Worm (Caenorhabditis elegans) whole organism, mixed stage, embryonic: ENCODE measurements around the gene F40G12.6.

Experiments used
- ces-1 ChIP-seq: fragments of 150-350 bp; optimal IDR thresholded peaks from 2 replicates; lab custom pipeline; 2014; ENCODE audit warnings: missing biosample characterization, missing genetic modification reagents, missing genetic modification characterization
- elt-1 ChIP-seq: sonication (generic microtip); optimal IDR thresholded peaks from 2 replicates; lab custom pipeline; 2017; ENCODE audit warnings: missing genetic modification characterization, mild to moderate bottlenecking, missing compliant biosample characterization, antibody characterized with exemption, moderate library complexity, borderline replicate concordance; ENCODE audit not compliant: insufficient read depth
- elt-3 ChIP-seq: fragments of 150-350 bp; optimal IDR thresholded peaks from 2 replicates; lab custom pipeline; 2014; ENCODE audit warnings: missing biosample characterization, missing genetic modification characterization
- flh-1 ChIP-seq: fragments of 200-800 bp; sonication (Bioruptor generic); optimal IDR thresholded peaks from 2 replicates; lab custom pipeline; 2018; ENCODE audit warnings: mild to moderate bottlenecking, missing genetic modification characterization, moderate library complexity, missing compliant biosample characterization
- hlh-1 ChIP-seq: fragments of 150-350 bp; optimal IDR thresholded peaks from 2 replicates; lab custom pipeline; 2014; ENCODE audit warnings: missing biosample characterization, missing genetic modification reagents, missing genetic modification characterization
- nhr-76 ChIP-seq: sonication (generic microtip); optimal IDR thresholded peaks from 2 replicates; lab custom pipeline; 2017; ENCODE audit warnings: missing biosample characterization, missing genetic modification characterization
- ztf-11 ChIP-seq: fragments of 150-350 bp; optimal IDR thresholded peaks from 2 replicates; lab custom pipeline; 2014; ENCODE audit warnings: missing biosample characterization, missing genetic modification characterization

DNA sequence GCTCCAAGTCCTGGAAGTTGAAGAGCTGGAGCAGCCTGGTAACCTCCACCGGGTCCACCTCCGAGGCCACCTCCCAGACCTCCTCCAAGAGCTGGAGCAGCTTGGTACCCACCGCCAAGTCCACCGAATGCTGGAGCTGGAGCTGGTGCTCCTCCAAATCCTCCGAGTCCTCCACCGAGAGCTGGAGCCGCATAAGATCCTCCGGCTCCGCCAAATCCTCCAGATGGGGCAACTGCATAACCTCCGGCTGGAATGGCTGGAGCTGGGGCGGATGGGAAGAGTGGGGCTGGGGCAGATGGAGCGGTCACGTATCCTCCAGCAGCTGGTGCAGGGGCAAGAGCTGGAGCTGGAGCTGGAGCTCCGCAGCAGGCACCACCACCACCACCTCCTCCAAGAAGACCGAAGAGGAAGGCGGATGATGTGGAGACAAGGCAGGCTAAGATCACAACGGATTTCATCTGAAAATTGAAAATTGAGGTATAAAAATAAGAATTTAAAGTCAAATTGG is 32.2 kb downstream of the F40G12.6 start, which contains the start of gene K02E11.10:
- TF ChIP-seq flh-1: no peak
- TF ChIP-seq ces-1 (GFP tag; lab: Kevin White, UChicago): no peak
- TF ChIP-seq elt-3 (tag; lab: Kevin White, UChicago): no peak
- no peak for TF ChIP-seq ztf-11 (tag; lab: Kevin White, UChicago)
- TF ChIP-seq elt-1 (tag; lab: Kevin White, UChicago): no peak
- TF ChIP-seq hlh-1 (tag; lab: Kevin White, UChicago): no peak
- TF ChIP-seq nhr-76 (tag; lab: Kevin White, UChicago): no peak
